Fruit fly (Drosophila melanogaster) whole organism, adult: ENCODE data around the gene CG33158.
A peak's percentile ranks its signal among the peaks of the same experiment; 100 is the strongest.

Experiments
- CG11617 ChIP-seq: fragments of 200-800 bp; sonication (Bioruptor generic); optimal IDR thresholded peaks from 2 replicates; lab custom pipeline; 2017; ENCODE audit warnings: mild to moderate bottlenecking, missing biosample characterization, missing genetic modification reagents, missing genetic modification characterization
- CG12768 ChIP-seq: fragments of 200-800 bp; sonication (Bioruptor generic); optimal IDR thresholded peaks from 2 replicates; lab custom pipeline; 2017; ENCODE audit warnings: missing biosample characterization, missing genetic modification characterization, mild to moderate bottlenecking, moderate library complexity, missing genetic modification reagents
- CG14711 ChIP-seq: fragments of 200-800 bp; sonication (Bioruptor generic); optimal IDR thresholded peaks from 2 replicates; lab custom pipeline; 2018; ENCODE audit warnings: missing biosample characterization, mild to moderate bottlenecking, missing genetic modification characterization, moderate library complexity
- CG1620 ChIP-seq: fragments of 200-800 bp; sonication (Bioruptor generic); optimal IDR thresholded peaks from 2 replicates; lab custom pipeline; 2016; ENCODE audit warnings: missing biosample characterization, missing genetic modification characterization
- CG33017 ChIP-seq: fragments of 200-800 bp; sonication (Bioruptor generic); optimal IDR thresholded peaks from 2 replicates; lab custom pipeline; 2018; ENCODE audit warnings: missing biosample characterization, mild to moderate bottlenecking, missing genetic modification characterization, moderate library complexity
- CG5204 ChIP-seq: fragments of 200-800 bp; sonication (Bioruptor generic); optimal IDR thresholded peaks from 2 replicates; lab custom pipeline; 2016; ENCODE audit warnings: missing biosample characterization, missing genetic modification characterization
- CG7045 ChIP-seq: fragments of 200-800 bp; sonication (Bioruptor generic); optimal IDR thresholded peaks from 2 replicates; lab custom pipeline; 2017; ENCODE audit warnings: missing biosample characterization, mild to moderate bottlenecking, missing genetic modification characterization
- CG7101 ChIP-seq: fragments of 200-800 bp; sonication (Bioruptor generic); optimal IDR thresholded peaks from 2 replicates; lab custom pipeline; 2018; ENCODE audit warnings: missing biosample characterization, mild to moderate bottlenecking, missing genetic modification characterization, moderate library complexity
- Clk ChIP-seq: fragments of 200-800 bp; sonication (Bioruptor generic); optimal IDR thresholded peaks from 2 replicates; lab custom pipeline; 2017; ENCODE audit warnings: missing biosample characterization, missing genetic modification characterization
- Crg-1 ChIP-seq: fragments of 200-800 bp; sonication (Bioruptor generic); optimal IDR thresholded peaks from 2 replicates; lab custom pipeline; 2016; ENCODE audit warnings: missing biosample characterization, missing genetic modification characterization
- Hr96 ChIP-seq: fragments of 200-800 bp; sonication (Bioruptor generic); optimal IDR thresholded peaks from 2 replicates; lab custom pipeline; 2016; ENCODE audit warnings: missing biosample characterization, missing genetic modification characterization
- Mnt ChIP-seq: fragments of 200-800 bp; sonication (Bioruptor generic); optimal IDR thresholded peaks from 2 replicates; lab custom pipeline; 2016; ENCODE audit warnings: missing biosample characterization, mild to moderate bottlenecking, missing genetic modification characterization
- bab1 ChIP-seq: fragments of 200-800 bp; sonication (Bioruptor generic); optimal IDR thresholded peaks from 3 replicates; lab custom pipeline; 2019; ENCODE audit warnings: missing biosample characterization, mild to moderate bottlenecking, missing genetic modification characterization, moderate library complexity
- cic ChIP-seq: fragments of 200-800 bp; sonication (Bioruptor generic); optimal IDR thresholded peaks from 2 replicates; lab custom pipeline; 2017; ENCODE audit warnings: missing biosample characterization, mild to moderate bottlenecking, missing genetic modification characterization, moderate library complexity
- cnc ChIP-seq, 2 experiments: fragments of >200 bp; optimal IDR thresholded peaks; 2 replicates each; lab custom pipeline; 2017
- kay ChIP-seq: fragments of 200-800 bp; sonication (Bioruptor generic); peaks from one replicate; lab custom pipeline; 2016; ENCODE audit warnings: missing biosample characterization, missing genetic modification characterization, borderline replicate concordance
- ovo ChIP-seq: fragments of 200-800 bp; sonication (Bioruptor generic); optimal IDR thresholded peaks from 2 replicates; lab custom pipeline; 2016; ENCODE audit warnings: missing biosample characterization, missing genetic modification characterization
- pad ChIP-seq: fragments of 200-800 bp; sonication (Bioruptor generic); optimal IDR thresholded peaks from 3 replicates; lab custom pipeline; 2017; ENCODE audit warnings: missing biosample characterization, missing genetic modification characterization, mild to moderate bottlenecking, moderate library complexity, missing genetic modification reagents
- tj ChIP-seq: fragments of 200-800 bp; sonication (Bioruptor generic); optimal IDR thresholded peaks from 3 replicates; lab custom pipeline; 2017; ENCODE audit warnings: missing biosample characterization, mild to moderate bottlenecking, missing genetic modification characterization, moderate library complexity
- toe ChIP-seq: fragments of 200-800 bp; sonication (Bioruptor generic); optimal IDR thresholded peaks from 2 replicates; lab custom pipeline; 2016; ENCODE audit warnings: missing biosample characterization, missing genetic modification characterization

CG33158 gene

DNA sequence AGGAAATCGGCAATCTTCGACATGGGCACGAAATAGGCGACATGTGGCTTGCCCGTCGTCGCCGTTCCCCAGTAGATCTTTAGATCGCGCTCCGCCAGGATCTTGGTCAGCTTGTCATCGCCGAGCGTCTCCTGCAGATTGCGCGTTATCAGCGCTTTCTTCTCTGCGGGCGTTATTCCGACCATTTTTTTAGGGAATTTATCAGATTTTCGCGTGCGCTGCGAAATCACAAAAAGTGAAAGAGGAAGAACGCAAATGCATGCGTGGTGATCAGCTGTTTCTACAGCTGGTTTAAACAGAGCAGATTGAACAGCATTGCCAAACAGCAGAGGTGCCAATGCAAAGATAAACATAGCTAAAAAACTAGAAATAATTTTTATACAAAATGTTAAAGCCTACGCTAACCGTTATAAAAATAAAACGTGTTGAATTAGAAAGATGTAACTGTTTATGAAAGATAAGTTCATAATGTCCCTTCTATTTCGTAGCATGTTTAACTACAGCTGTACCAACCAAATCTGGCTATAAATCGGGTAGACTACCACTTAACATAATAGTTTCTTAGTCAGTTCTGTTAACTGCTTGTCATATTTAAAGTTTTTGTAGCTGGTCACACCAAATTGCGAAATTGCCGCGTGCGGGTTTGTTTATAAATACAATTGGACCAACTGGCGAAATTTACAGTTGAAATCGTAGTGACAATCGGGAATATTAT, at the start of gene CG33158, which contains the start of gene TyrRS:
TSS of gene CG33158 (plus strand) at position 539 of the 715 bp plus-strand sequence.
TSS of gene TyrRS (minus strand) at position 244 of the 715 bp plus-strand sequence.
- no peak for TF ChIP-seq CG7045 (GFP tag; lab: Kevin White, UChicago)
- TF ChIP-seq kay (GFP tag; lab: Kevin White, UChicago): peak; percentile 19
- TF ChIP-seq Hr96: no peak
- peak; percentile 25 for TF ChIP-seq CG14711 (tag; lab: Kevin White, UChicago)
- peak; percentile 10 for TF ChIP-seq CG11617 (GFP tag; lab: Kevin White, UChicago)
- no peak for TF ChIP-seq CG33017 (tag; lab: Kevin White, UChicago)
- TF ChIP-seq Crg-1: peak; percentile 9
- no peak for TF ChIP-seq CG12768 (GFP tag; lab: Kevin White, UChicago)
- TF ChIP-seq bab1 (GFP tag; lab: Kevin White, UChicago): peak; percentile 40
- TF ChIP-seq CG1620 (GFP tag; lab: Kevin White, UChicago): no peak
- TF ChIP-seq Mnt (GFP tag; lab: Kevin White, UChicago): peak; percentile 77
- peak; percentile 93 for TF ChIP-seq tj (GFP tag; lab: Kevin White, UChicago)

DNA sequence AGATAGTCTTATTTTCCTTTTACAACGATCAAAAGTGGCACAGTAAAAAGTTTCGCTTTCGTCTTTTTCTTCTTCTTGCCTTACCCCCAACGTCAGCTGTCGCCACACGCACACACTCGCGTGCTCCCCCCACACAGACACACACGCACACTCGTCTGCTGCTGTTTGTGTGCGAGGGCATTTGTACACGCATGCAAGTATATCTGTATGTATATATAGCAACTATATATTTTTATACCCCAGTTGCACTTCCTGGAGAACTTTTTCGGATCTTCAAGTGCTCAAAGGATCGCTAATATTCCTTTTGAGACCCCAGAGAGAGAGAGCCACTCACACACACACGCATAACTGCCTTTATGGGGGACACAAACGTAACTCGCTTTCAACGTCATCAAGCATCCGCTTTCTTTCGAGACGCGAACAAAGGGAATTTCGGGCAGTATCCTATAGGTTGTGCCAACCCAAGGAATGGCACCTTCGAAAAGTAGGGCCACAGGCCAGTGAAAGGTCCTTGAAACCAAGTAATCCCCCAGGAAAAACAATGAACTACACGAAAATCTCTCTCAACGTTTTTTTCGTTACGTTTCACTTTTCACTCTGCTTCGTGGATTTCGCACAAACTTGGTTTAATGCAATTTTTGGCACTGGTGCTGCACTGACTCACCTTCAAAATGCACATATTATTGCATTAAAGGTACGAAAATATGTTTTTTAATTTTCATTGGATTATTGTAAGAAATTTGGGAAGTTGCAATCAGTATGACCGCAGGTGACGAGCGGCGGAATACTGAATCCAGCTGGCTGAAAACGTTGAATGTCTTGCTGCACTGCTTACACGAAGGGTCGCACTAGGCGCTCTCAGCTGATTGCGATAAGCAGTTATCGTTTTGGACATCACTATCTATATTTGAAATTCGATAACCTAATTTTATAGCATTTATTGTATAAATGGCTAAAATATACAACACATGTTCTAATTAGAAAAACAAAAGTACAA, 41.3 kb upstream of the CG33158 start, which contains the start of gene roq:
TSS of gene roq (minus strand) at position 799 of the 997 bp plus-strand sequence.
- TF ChIP-seq pad (GFP tag; lab: Kevin White, UChicago): no peak
- no peak for TF ChIP-seq Crg-1
- no peak for TF ChIP-seq Clk
- no peak for TF ChIP-seq CG5204 (GFP tag; lab: Kevin White, UChicago)
- no peak for TF ChIP-seq ovo (GFP tag; lab: Kevin White, UChicago)
- TF ChIP-seq CG1620 (GFP tag; lab: Kevin White, UChicago): peak; percentile 33
- no peak for TF ChIP-seq CG11617 (GFP tag; lab: Kevin White, UChicago)
- TF ChIP-seq CG7101 (tag; lab: Kevin White, UChicago): peak; percentile 24
- TF ChIP-seq bab1 (GFP tag; lab: Kevin White, UChicago): peak; percentile 63
- peak; percentile 23 for TF ChIP-seq cic
- TF ChIP-seq toe (GFP tag; lab: Kevin White, UChicago): no peak
- TF ChIP-seq Mnt (GFP tag; lab: Kevin White, UChicago): peak; percentile 54
- peak; percentile 11 for TF ChIP-seq tj (GFP tag; lab: Kevin White, UChicago)
- no peak for TF ChIP-seq CG33017 (tag; lab: Kevin White, UChicago)
- TF ChIP-seq kay (GFP tag; lab: Kevin White, UChicago): peak; percentile 82

DNA sequence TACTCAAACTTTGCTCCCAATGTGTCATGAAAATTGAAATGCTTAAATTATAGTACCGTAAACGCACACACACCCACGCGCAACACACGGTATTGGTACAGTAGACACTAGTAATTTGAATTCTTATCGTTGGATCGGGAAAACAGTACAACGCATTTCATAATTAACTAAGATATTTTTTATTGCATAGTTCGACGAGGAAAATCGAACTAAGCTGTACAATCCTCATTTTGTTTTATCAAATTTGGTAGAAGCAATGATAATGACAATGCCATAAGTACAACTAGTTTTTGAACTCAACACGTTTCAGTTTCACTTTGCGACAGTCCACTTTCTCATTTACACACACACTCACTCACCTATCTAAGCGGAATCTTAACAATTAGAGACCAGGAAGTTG, 38.6 kb upstream of the CG33158 start:
- TF ChIP-seq Clk (no peak), bab1 (GFP tag; lab: Kevin White, UChicago) (peak; percentile 75), toe (GFP tag; lab: Kevin White, UChicago) (peak; percentile 73), ovo (GFP tag; lab: Kevin White, UChicago) (no peak), CG12768 (GFP tag; lab: Kevin White, UChicago) (peak; percentile 81), CG5204 (GFP tag; lab: Kevin White, UChicago) (no peak), CG7045 (GFP tag; lab: Kevin White, UChicago) (peak; percentile 38), tj (GFP tag; lab: Kevin White, UChicago) (no peak), Crg-1 (peak; percentile 60), cnc (optimal IDR thresholded peaks at IDR 0.05; lab: Kevin White, UChicago) (no peak), pad (GFP tag; lab: Kevin White, UChicago) (peak; percentile 41), CG33017 (tag; lab: Kevin White, UChicago) (peak; percentile 78), CG1620 (GFP tag; lab: Kevin White, UChicago) (peak; percentile 26), Mnt (GFP tag; lab: Kevin White, UChicago) (peak; percentile 30), kay (GFP tag; lab: Kevin White, UChicago) (peak; percentile 62), CG11617 (GFP tag; lab: Kevin White, UChicago) (peak; percentile 58), CG7101 (tag; lab: Kevin White, UChicago) (peak; percentile 81), CG14711 (tag; lab: Kevin White, UChicago) (peak; percentile 67), Hr96 (peak; percentile 66), cic (no peak)

DNA sequence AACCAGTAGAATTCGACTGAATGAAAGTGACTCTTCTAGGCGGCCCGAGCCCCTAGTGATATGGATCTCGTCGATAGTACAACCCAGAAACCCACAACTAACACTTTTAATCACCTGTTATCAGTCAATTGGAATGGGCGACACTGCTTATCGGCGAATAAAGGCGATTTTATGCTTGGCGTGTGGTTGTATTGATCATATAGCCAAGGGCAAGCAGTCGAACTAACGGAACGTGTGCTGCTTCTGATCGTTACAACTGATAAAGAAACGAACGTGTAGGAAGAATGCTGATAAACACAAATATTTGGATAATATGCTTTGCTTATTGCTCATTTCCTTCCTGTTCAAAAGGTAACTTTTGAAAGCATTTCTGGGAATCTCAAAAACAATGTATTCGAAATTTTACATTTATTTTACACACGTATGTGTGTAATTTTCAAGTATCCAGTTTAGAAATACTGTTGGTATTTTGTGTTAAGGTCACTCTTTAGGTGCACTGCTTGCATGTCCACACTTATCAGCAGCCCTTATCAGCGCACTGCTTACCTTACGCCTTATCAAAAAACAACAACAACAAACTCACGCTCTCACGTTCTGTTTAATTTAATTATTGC, 38.1 kb upstream of the CG33158 start, which contains the start of gene Agpat4:
TSS of gene Agpat4 (minus strand) at position 387 of the 614 bp plus-strand sequence.
- no peak for TF ChIP-seq CG1620 (GFP tag; lab: Kevin White, UChicago)
- peak; percentile 91 for TF ChIP-seq cic
- TF ChIP-seq CG7101 (tag; lab: Kevin White, UChicago): no peak
- peak; percentile 77 for TF ChIP-seq ovo (GFP tag; lab: Kevin White, UChicago)
- peak; percentile 3 for TF ChIP-seq Mnt (GFP tag; lab: Kevin White, UChicago)

DNA sequence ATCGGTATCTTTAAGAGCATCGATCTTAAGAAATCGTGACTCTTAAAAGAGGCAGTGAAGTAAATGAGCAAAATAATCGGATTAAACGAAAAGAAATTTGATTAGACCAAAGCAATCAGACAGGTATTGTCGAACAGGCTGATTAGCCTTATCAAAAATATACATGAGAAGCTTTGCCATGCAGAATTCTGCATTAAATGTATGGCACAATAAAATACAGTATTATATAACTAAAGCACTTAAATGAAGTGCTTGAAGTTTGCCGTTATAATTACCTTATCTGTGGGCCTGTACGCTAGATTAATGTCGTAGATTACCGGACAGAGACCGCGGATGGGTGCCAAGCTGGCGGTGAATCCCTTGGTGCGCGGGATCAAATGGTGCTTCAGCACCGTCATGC, 36.3 kb upstream of the CG33158 start:
- peak; percentile 50 for TF ChIP-seq kay (GFP tag; lab: Kevin White, UChicago)
- no peak for TF ChIP-seq cic
- peak; percentile 44 for TF ChIP-seq ovo (GFP tag; lab: Kevin White, UChicago)
